Worm (Caenorhabditis elegans) whole organism, L4/young adult: ENCODE data around the gene F37A4.2.

Experiments
- W03F9.2 ChIP-seq: fragments of 150-350 bp; optimal IDR thresholded peaks from 2 replicates; lab custom pipeline; 2014; ENCODE audit warnings: missing biosample characterization, missing genetic modification characterization
- dao-5 ChIP-seq: sonication (generic microtip); optimal IDR thresholded peaks from 2 replicates; lab custom pipeline; 2016; ENCODE audit warnings: missing genotype, missing genetic modification characterization, moderate library complexity, missing compliant biosample characterization
- him-1 ChIP-seq: sonication (generic microtip); optimal IDR thresholded peaks from 2 replicates; lab custom pipeline; 2016; ENCODE audit warnings: missing genotype, missing genetic modification reagents, missing genetic modification characterization, missing compliant biosample characterization

ce11 chrIII:6731285-6731684 is 9.0 kb downstream of the F37A4.2 start:
- TF ChIP-seq dao-5 (tag; lab: Kevin White, UChicago) (no peak), W03F9.2 (tag; lab: Kevin White, UChicago) (no peak), him-1 (no peak)
